Fruit fly (Drosophila melanogaster) whole organism: ENCODE results near the gene CG32106.

Experiments
- Dll ChIP-seq: fragments of >200 bp; optimal IDR thresholded peaks from 2 replicates; lab custom pipeline; 2017
- EcR ChIP-seq, 2 experiments: fragments of >200 bp; optimal IDR thresholded peaks; 2 replicates each; lab custom pipeline; 2017; ENCODE audit warnings: missing biosample characterization in 2 of 2, missing genetic modification characterization in 2 of 2, missing genetic modification reagents in 2 of 2
- psq ChIP-seq: fragments of >200 bp; optimal IDR thresholded peaks from 2 replicates; lab custom pipeline; 2017
- usp ChIP-seq: fragments of >200 bp; optimal IDR thresholded peaks from 2 replicates; lab custom pipeline; 2017; ENCODE audit warnings: missing biosample characterization, missing genetic modification characterization, mixed read lengths

DNA sequence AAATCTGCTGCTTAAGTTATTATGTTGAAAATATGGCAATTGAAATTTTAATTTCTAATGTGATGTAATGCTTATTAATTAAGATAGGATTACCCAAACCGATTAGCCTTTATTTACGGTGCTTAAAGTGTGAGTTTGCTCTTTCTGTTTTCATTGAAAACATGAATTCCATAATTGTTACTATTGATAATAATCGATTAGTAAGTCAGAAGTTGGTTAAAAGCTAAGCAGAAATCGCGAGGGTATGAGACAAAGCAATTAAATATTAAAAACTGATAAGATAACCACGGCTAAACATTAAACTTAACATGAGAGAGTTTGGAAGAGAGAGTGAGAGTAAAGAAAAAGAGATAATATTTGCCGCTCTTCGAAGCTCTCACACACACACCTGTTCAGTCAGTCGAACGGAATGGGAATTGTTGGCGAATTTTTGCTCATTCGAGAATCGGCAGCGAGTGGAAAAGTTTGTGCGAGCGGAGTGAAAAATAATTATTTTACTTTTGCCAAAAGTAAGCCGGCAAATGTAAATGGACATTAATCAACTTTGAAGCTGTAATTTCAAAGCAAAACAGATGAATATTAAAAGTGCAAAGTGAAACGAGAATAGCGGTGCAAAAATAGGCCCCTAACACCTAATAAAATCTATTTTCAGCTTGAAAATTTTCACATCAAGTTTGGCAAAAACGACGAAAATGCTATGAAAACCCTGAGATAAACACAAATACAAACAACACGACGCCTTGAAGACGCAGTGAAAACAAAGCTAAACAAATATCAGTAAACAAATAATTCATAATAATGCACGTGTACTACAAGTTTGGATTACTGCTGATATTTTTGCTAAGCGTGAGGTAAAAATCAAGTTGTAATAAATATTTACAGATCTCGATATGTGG is 12.5 kb upstream of the CG32106 start:
- TF ChIP-seq Dll (lab: Kevin White, UChicago) (no peak), usp (GFP tag; lab: Kevin White, UChicago) (no peak), EcR (GFP tag; optimal IDR thresholded peaks at IDR 0.05; lab: Kevin White, UChicago) (no peak), psq (lab: Kevin White, UChicago) (no peak)
